Fruit fly (Drosophila melanogaster) whole organism, embryonic: ENCODE data around the gene Pak.

Experiments used
- Atf-2 ChIP-seq: fragments of 200-800 bp; sonication (Bioruptor generic); optimal IDR thresholded peaks from 2 replicates; lab custom pipeline; 2016; ENCODE audit warnings: missing biosample characterization, missing genetic modification characterization
- B-H1 ChIP-seq: fragments of 200-800 bp; sonication (Bioruptor generic); IDR thresholded peaks from 3 replicates; pipeline ENCODE4 v1.3.6; 2022; ENCODE audit warnings: missing biosample characterization, missing genetic modification characterization
- Bdp1 ChIP-seq: fragments of 200-800 bp; sonication (Bioruptor generic); optimal IDR thresholded peaks from 3 replicates; lab custom pipeline; 2016; ENCODE audit warnings: missing biosample characterization, missing genetic modification characterization
- CG10209 ChIP-seq: fragments of 200-800 bp; sonication (Bioruptor generic); optimal IDR thresholded peaks from 3 replicates; lab custom pipeline; 2017; ENCODE audit warnings: missing biosample characterization, mild to moderate bottlenecking, missing genetic modification characterization, missing genetic modification reagents
- CG10267 ChIP-seq: fragments of 200-800 bp; sonication (Bioruptor generic); optimal IDR thresholded peaks from 2 replicates; lab custom pipeline; 2018; ENCODE audit warnings: missing biosample characterization, mild to moderate bottlenecking, missing genetic modification characterization, moderate library complexity
- CG11560 ChIP-seq: fragments of 200-800 bp; sonication (Bioruptor generic); IDR thresholded peaks from 3 replicates; pipeline ENCODE4 v1.3.6; 2022; ENCODE audit warnings: missing biosample characterization, missing genetic modification characterization
- CG12942 ChIP-seq: fragments of 200-800 bp; sonication (Bioruptor generic); optimal IDR thresholded peaks from 3 replicates; lab custom pipeline; 2016; ENCODE audit warnings: missing biosample characterization, missing genetic modification characterization
- CG13287 ChIP-seq: fragments of 200-800 bp; sonication (Bioruptor generic); IDR thresholded peaks from 2 replicates; pipeline ENCODE4 v1.3.6; 2022; ENCODE audit warnings: missing biosample characterization, missing genetic modification characterization; ENCODE audit not compliant: partially characterized antibody
- CG13624 ChIP-seq: fragments of 200-800 bp; sonication (Bioruptor generic); optimal IDR thresholded peaks from 2 replicates; lab custom pipeline; 2016; ENCODE audit warnings: missing biosample characterization, missing genetic modification characterization
- CG15479 ChIP-seq: fragments of 200-800 bp; sonication (Bioruptor generic); optimal IDR thresholded peaks from 3 replicates; lab custom pipeline; 2019; ENCODE audit warnings: missing biosample characterization, mild to moderate bottlenecking, missing genetic modification characterization, moderate library complexity
- CG1603 ChIP-seq: fragments of 200-800 bp; sonication (Bioruptor generic); optimal IDR thresholded peaks from 2 replicates; lab custom pipeline; 2019; ENCODE audit warnings: missing biosample characterization, mild to moderate bottlenecking, missing genetic modification characterization, moderate library complexity
- CG1647 ChIP-seq: fragments of 200-800 bp; sonication (Bioruptor generic); optimal IDR thresholded peaks from 3 replicates; lab custom pipeline; 2016; ENCODE audit warnings: missing biosample characterization, missing genetic modification characterization
- CG16813 ChIP-seq: fragments of 200-800 bp; sonication (Bioruptor generic); IDR thresholded peaks from 3 replicates; pipeline ENCODE4 v1.3.6; 2022; ENCODE audit warnings: missing biosample characterization, missing genetic modification characterization; ENCODE audit not compliant: partially characterized antibody
- CG17568 ChIP-seq: fragments of 200-800 bp; sonication (Bioruptor generic); optimal IDR thresholded peaks from 2 replicates; lab custom pipeline; 2018; ENCODE audit warnings: missing biosample characterization, mild to moderate bottlenecking, missing genetic modification characterization, moderate library complexity
- CG17912 ChIP-seq: fragments of 200-800 bp; sonication (Bioruptor generic); optimal IDR thresholded peaks from 2 replicates; lab custom pipeline; 2018; ENCODE audit warnings: missing biosample characterization, mild to moderate bottlenecking, missing genetic modification characterization
- CG18764 ChIP-seq: fragments of 200-800 bp; sonication (Bioruptor generic); optimal IDR thresholded peaks from 3 replicates; lab custom pipeline; 2016; ENCODE audit warnings: missing biosample characterization, missing genetic modification characterization
- CG2116 ChIP-seq: fragments of 200-800 bp; sonication (Bioruptor generic); optimal IDR thresholded peaks from 3 replicates; lab custom pipeline; 2018; ENCODE audit warnings: missing biosample characterization, mild to moderate bottlenecking, missing genetic modification characterization
- CG2202 ChIP-seq: fragments of 200-800 bp; sonication (Bioruptor generic); optimal IDR thresholded peaks from 2 replicates; lab custom pipeline; 2018; ENCODE audit warnings: missing biosample characterization, mild to moderate bottlenecking, missing genetic modification characterization
- CG31224 ChIP-seq: fragments of 200-800 bp; sonication (Bioruptor generic); IDR thresholded peaks from 2 replicates; pipeline ENCODE4 v1.3.6; 2022; ENCODE audit warnings: missing biosample characterization, missing genetic modification characterization
- CG3726 ChIP-seq: fragments of 200-800 bp; sonication (Bioruptor generic); IDR thresholded peaks from 3 replicates; pipeline ENCODE4, ENCODE4 v1.3.6; 2022; ENCODE audit warnings: missing biosample characterization, missing genetic modification characterization
- CG4617 ChIP-seq: fragments of 200-800 bp; sonication (Bioruptor generic); optimal IDR thresholded peaks from 3 replicates; lab custom pipeline; 2016; ENCODE audit warnings: missing biosample characterization, missing genetic modification characterization, borderline replicate concordance
- CG7556 ChIP-seq: fragments of 200-800 bp; sonication (Bioruptor generic); optimal IDR thresholded peaks from 2 replicates; lab custom pipeline; 2017; ENCODE audit warnings: missing biosample characterization, mild to moderate bottlenecking, missing genetic modification characterization
- CG7928 ChIP-seq: fragments of 200-800 bp; sonication (Bioruptor generic); optimal IDR thresholded peaks from 2 replicates; lab custom pipeline; 2017; ENCODE audit warnings: missing biosample characterization, mild to moderate bottlenecking, missing genetic modification characterization
- CG8924 ChIP-seq: fragments of 200-800 bp; optimal IDR thresholded peaks from 3 replicates; lab custom pipeline; 2019; ENCODE audit warnings: missing biosample characterization, mild to moderate bottlenecking, missing genetic modification characterization, moderate library complexity
- CG9215 ChIP-seq: fragments of 200-800 bp; sonication (Bioruptor generic); IDR thresholded peaks from 2 replicates; pipeline ENCODE4 v1.3.6; 2022; ENCODE audit warnings: missing biosample characterization, missing genetic modification characterization
- CG9817 ChIP-seq: fragments of 200-800 bp; sonication (Bioruptor generic); optimal IDR thresholded peaks from 2 replicates; lab custom pipeline; 2018; ENCODE audit warnings: missing biosample characterization, mild to moderate bottlenecking, missing genetic modification characterization, moderate library complexity
- Gug ChIP-seq: fragments of 200-800 bp; sonication (Bioruptor generic); IDR thresholded peaks from 4 replicates; pipeline ENCODE4 v1.3.6; 2022; ENCODE audit warnings: missing biosample characterization, missing genetic modification characterization
- HHEX ChIP-seq: fragments of 200-800 bp; sonication (Bioruptor generic); optimal IDR thresholded peaks from 3 replicates; lab custom pipeline; 2017; ENCODE audit warnings: missing biosample characterization, mild to moderate bottlenecking, missing genetic modification characterization, missing genetic modification reagents
- Hr51 ChIP-seq, 2 experiments: fragments of 200-800 bp; sonication (Bioruptor generic); optimal IDR thresholded peaks; 2 replicates in 1 of 2; 3 replicates in 1 of 2; lab custom pipeline; 2016 to 2018; ENCODE audit warnings: missing biosample characterization in 2 of 2, missing genetic modification characterization in 2 of 2, mild to moderate bottlenecking in 1 of 2, moderate library complexity in 1 of 2
- MESR4 ChIP-seq: fragments of 200-800 bp; sonication (Bioruptor generic); optimal IDR thresholded peaks from 2 replicates; lab custom pipeline; 2018; ENCODE audit warnings: missing biosample characterization, mild to moderate bottlenecking, missing genetic modification characterization, moderate library complexity
- Mes4 ChIP-seq: fragments of 200-800 bp; sonication (Bioruptor generic); optimal IDR thresholded peaks from 2 replicates; lab custom pipeline; 2016; ENCODE audit warnings: missing biosample characterization, missing genetic modification characterization
- NK7.1 ChIP-seq: fragments of 200-800 bp; sonication (Bioruptor generic); optimal IDR thresholded peaks from 3 replicates; lab custom pipeline; 2016; ENCODE audit warnings: missing biosample characterization, missing genetic modification characterization
- Nf-YC ChIP-seq: fragments of 200-800 bp; optimal IDR thresholded peaks from 3 replicates; lab custom pipeline; 2019; ENCODE audit warnings: missing biosample characterization, mild to moderate bottlenecking, missing genetic modification characterization, moderate library complexity
- Six4 ChIP-seq: fragments of 200-800 bp; sonication (Bioruptor generic); optimal IDR thresholded peaks from 2 replicates; lab custom pipeline; 2016; ENCODE audit warnings: missing biosample characterization, missing genetic modification characterization
- Trl ChIP-seq, 3 experiments: fragments of >200 bp in 2 of 3; fragments of 200-800 bp in 1 of 3; sonication (Bioruptor generic) in 1 of 3; optimal IDR thresholded peaks; 2 replicates in 1 of 3; 3 replicates in 2 of 3; lab custom pipeline; 2016 to 2017; ENCODE audit warnings: missing biosample characterization in 1 of 3, missing genetic modification characterization in 1 of 3
- Usf ChIP-seq: fragments of 200-800 bp; sonication (Bioruptor generic); optimal IDR thresholded peaks from 2 replicates; lab custom pipeline; 2017; ENCODE audit warnings: missing genotype, missing biosample characterization, missing genetic modification characterization
- cato ChIP-seq: fragments of 200-800 bp; sonication (Bioruptor generic); optimal IDR thresholded peaks from 2 replicates; lab custom pipeline; 2016; ENCODE audit warnings: missing biosample characterization, missing genetic modification characterization, borderline replicate concordance
- disco-r ChIP-seq: fragments of 200-800 bp; sonication (Bioruptor generic); optimal IDR thresholded peaks from 2 replicates; lab custom pipeline; 2016; ENCODE audit warnings: missing biosample characterization, missing genetic modification characterization
- ems ChIP-seq: fragments of 200-800 bp; sonication (Bioruptor generic); optimal IDR thresholded peaks from 3 replicates; lab custom pipeline; 2016; ENCODE audit warnings: missing biosample characterization, missing genetic modification characterization
- en ChIP-seq: fragments of 200-800 bp; sonication (Bioruptor generic); optimal IDR thresholded peaks from 2 replicates; lab custom pipeline; 2016; ENCODE audit warnings: missing biosample characterization, missing genetic modification characterization
- fu2 ChIP-seq: fragments of 200-800 bp; sonication (Bioruptor generic); optimal IDR thresholded peaks from 2 replicates; lab custom pipeline; 2016; ENCODE audit warnings: missing biosample characterization, missing genetic modification characterization
- hkb ChIP-seq, 2 experiments: fragments of 200-800 bp in 1 of 2; fragments of >200 bp in 1 of 2; sonication (Bioruptor generic) in 1 of 2; IDR thresholded peaks in 1 of 2; optimal IDR thresholded peaks in 1 of 2; 2 replicates each; pipeline versions ENCODE4 v1.3.6 to Lab custom; 2017 to 2022; ENCODE audit warnings: missing biosample characterization in 1 of 2, missing genetic modification characterization in 1 of 2
- hth ChIP-seq: fragments of >200 bp; optimal IDR thresholded peaks from 2 replicates; lab custom pipeline; 2017; ENCODE audit warnings: inconsistent platforms
- pan ChIP-seq, 4 experiments: fragments of >200 bp in 3 of 4; fragments of 200-800 bp in 1 of 4; sonication (Bioruptor generic) in 1 of 4; optimal IDR thresholded peaks in 3 of 4; IDR thresholded peaks in 1 of 4; 2 replicates each; pipeline versions ENCODE4 v1.3.6 to Lab custom; 2017 to 2022; ENCODE audit warnings: missing biosample characterization in 2 of 4, missing genetic modification characterization in 2 of 4, mixed read lengths in 1 of 4
- pros ChIP-seq: fragments of 200-800 bp; sonication (Bioruptor generic); optimal IDR thresholded peaks from 3 replicates; lab custom pipeline; 2019; ENCODE audit warnings: missing biosample characterization, mild to moderate bottlenecking, missing genetic modification characterization, moderate library complexity
- psq ChIP-seq: fragments of 200-800 bp; sonication (Bioruptor generic); optimal IDR thresholded peaks from 2 replicates; lab custom pipeline; 2017; ENCODE audit warnings: missing biosample characterization, missing genetic modification characterization
- row ChIP-seq: fragments of 200-800 bp; sonication (Bioruptor generic); IDR thresholded peaks from 3 replicates; pipeline ENCODE4 v1.3.6; 2022; ENCODE audit warnings: missing biosample characterization, missing genetic modification characterization

Gene Pak

DNA sequence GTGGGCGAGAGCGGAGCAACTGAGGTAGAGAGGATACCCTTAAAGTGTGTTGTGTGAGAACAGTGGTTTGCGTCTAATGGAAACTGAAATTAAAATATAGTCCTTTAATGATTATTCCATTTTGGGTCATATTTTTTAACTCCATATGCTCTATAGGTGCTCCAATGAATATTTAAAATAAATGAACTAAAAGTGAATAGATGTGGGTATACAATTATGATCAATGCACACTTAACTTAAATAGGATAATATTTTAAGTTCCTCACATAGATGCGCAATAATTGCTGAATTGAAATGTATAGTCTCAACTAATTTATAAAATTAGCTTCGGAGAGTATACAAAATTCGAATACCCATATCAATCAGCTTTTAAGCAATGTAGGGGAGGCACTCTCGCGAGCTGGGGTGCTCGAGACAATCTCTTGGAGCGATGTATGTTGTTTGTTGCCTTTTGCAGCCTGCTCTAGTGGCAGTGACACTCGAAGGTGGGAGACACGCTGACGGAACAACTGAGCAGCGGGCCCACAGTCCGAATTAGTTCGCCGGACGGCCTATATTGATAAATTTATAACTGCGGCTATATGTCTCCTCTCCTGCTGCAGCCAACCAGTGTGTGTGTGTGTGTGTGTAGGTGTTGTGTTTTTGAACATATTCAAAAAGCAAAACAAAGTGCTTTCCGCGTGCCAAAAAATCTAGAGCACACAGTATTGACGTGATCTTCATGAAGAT is 3.1 kb downstream of the Pak start (continued):
- TF ChIP-seq Usf (GFP tag; lab: Kevin White, UChicago) (peak; percentile 16), CG16813 (GFP tag; lab: Robert Waterston, UW) (no peak), disco-r (peak; percentile 64), Trl (optimal IDR thresholded peaks at IDR 0.05; lab: Kevin White, UChicago) (peak; percentile 1 to 52), Trl (GFP tag; optimal IDR thresholded peaks at IDR 0.05; lab: Kevin White, UChicago) (peak; percentile 36), fu2 (GFP tag; lab: Kevin White, UChicago) (peak; percentile 67), HHEX (GFP tag; lab: Kevin White, UChicago) (peak; percentile 69), CG10267 (peak; percentile 75), psq (GFP tag; lab: Kevin White, UChicago) (peak; percentile 28), MESR4 (GFP tag; lab: Kevin White, UChicago) (no peak), Nf-YC (no peak), CG15479 (no peak), CG1647 (GFP tag; lab: Kevin White, UChicago) (no peak), CG8924 (tag; lab: Kevin White, UChicago) (no peak), CG9215 (GFP tag; lab: Robert Waterston, UW) (no peak; the same call in 1 of the 2 replicates), pan (optimal IDR thresholded peaks at IDR 0.05; lab: Kevin White, UChicago) (no peak), pan (GFP tag; optimal IDR thresholded peaks at IDR 0.05 in 1 of 2, IDR thresholded peaks at IDR 0.05 in 1 of 2) (peak in 1 of 2 experiments; percentile 70), CG4617 (GFP tag; lab: Kevin White, UChicago) (peak; percentile 49), Bdp1 (GFP tag; lab: Kevin White, UChicago) (peak; percentile 53), ems (GFP tag; lab: Kevin White, UChicago) (peak; percentile 62), CG7556 (GFP tag; lab: Kevin White, UChicago) (peak; percentile 89), CG11560 (tag; lab: Robert Waterston, UW) (no peak), CG7928 (GFP tag; lab: Kevin White, UChicago) (peak; percentile 2), CG18764 (GFP tag; lab: Kevin White, UChicago) (peak; percentile 68), CG2116 (GFP tag; lab: Kevin White, UChicago) (peak; percentile 32), CG17912 (GFP tag; lab: Kevin White, UChicago) (no peak), NK7.1 (GFP tag; lab: Kevin White, UChicago) (peak; percentile 41), CG31224 (no peak), cato (GFP tag; lab: Kevin White, UChicago) (peak; percentile 67), Hr51 (GFP tag; optimal IDR thresholded peaks at IDR 0.05; lab: Kevin White, UChicago) (peak in 1 of 2 experiments; percentile 26), CG1603 (no peak), CG3726 (GFP tag; lab: Robert Waterston, UW) (no peak), CG9817 (tag; lab: Kevin White, UChicago) (peak; percentile 55), Gug (peak; percentile 18; the same call in 1 of the 4 replicates), hth (lab: Kevin White, UChicago) (no peak), Six4 (GFP tag; lab: Kevin White, UChicago) (peak; percentile 57), CG10209 (GFP tag; lab: Kevin White, UChicago) (peak; percentile 86), CG13287 (GFP tag; lab: Robert Waterston, UW) (no peak), Mes4 (GFP tag; lab: Kevin White, UChicago) (peak; percentile 62), en (GFP tag; lab: Kevin White, UChicago) (peak; percentile 64), CG2202 (no peak), row (peak; percentile 89), hkb (optimal IDR thresholded peaks at IDR 0.05; lab: Kevin White, UChicago) (no peak), hkb (GFP tag; IDR thresholded peaks at IDR 0.05; lab: Robert Waterston, UW) (peak; percentile 67), CG13624 (GFP tag; lab: Kevin White, UChicago) (peak; percentile 61), Atf-2 (GFP tag; lab: Kevin White, UChicago) (peak; percentile 65), B-H1 (GFP tag; lab: Robert Waterston, UW) (peak; percentile 56; the same call in 2 of the 3 replicates), pros (GFP tag; lab: Kevin White, UChicago) (no peak), CG17568 (GFP tag; lab: Kevin White, UChicago) (peak; percentile 47), CG12942 (GFP tag; lab: Kevin White, UChicago) (peak; percentile 63)
